Worm (Caenorhabditis elegans): ENCODE data around the gene srz-47.

DNA sequence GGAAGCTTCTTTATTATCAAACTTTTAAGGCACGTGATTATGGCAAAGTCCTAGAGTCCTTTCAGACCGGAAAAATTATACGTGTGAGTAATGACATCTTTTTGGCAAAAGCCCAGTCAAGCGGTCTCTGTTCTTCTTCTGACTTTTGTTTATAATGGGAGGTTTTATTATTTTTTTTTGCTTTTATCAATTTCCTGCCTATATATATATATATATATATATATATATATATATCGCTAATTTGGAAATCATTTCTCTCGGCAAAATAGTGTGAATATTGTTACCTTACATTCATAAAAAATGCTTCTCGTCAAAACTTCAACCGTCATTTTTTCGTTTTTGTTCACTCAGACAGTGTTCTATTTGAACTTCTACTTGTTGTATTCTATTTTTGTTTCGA is 25.6 kb upstream of the srz-47 start, which contains the start of gene srbc-62:
- TF ChIP-seq T22C8.4 (GFP tag; IDR thresholded peaks at IDR 0.05) (no peak), flt-1 (GFP tag; IDR thresholded peaks at IDR 0.05) (no peak), ztf-29 (GFP tag; IDR thresholded peaks at IDR 0.05) (no peak), ztf-23 (GFP tag; IDR thresholded peaks at IDR 0.05) (no peak)

Data from whole organism, midembryonic.